Fruit fly (Drosophila melanogaster) whole organism, embryonic: ENCODE measurements around the gene shakB.

Experiments
- CG10431 ChIP-seq: fragments of 200-800 bp; sonication (Bioruptor generic); optimal IDR thresholded peaks from 3 replicates; lab custom pipeline; 2018; ENCODE audit warnings: missing biosample characterization, mild to moderate bottlenecking, missing genetic modification characterization
- CG12942 ChIP-seq: fragments of 200-800 bp; sonication (Bioruptor generic); optimal IDR thresholded peaks from 3 replicates; lab custom pipeline; 2016; ENCODE audit warnings: missing biosample characterization, missing genetic modification characterization
- CG31441 ChIP-seq: fragments of 200-800 bp; sonication (Bioruptor generic); IDR thresholded peaks from 2 replicates; pipeline ENCODE4 v1.3.6; 2022; ENCODE audit warnings: missing biosample characterization, missing genetic modification characterization
- CG6272 ChIP-seq: fragments of 200-800 bp; sonication (Bioruptor generic); IDR thresholded peaks from 2 replicates; pipeline ENCODE4 v1.3.6; 2022; ENCODE audit warnings: missing biosample characterization, missing genetic modification characterization
- CG8359 ChIP-seq: fragments of 200-800 bp; sonication (Bioruptor generic); optimal IDR thresholded peaks from 2 replicates; lab custom pipeline; 2017; ENCODE audit warnings: missing biosample characterization, mild to moderate bottlenecking, missing genetic modification characterization, borderline replicate concordance
- CG8478 ChIP-seq: fragments of >200 bp; optimal IDR thresholded peaks from 2 replicates; lab custom pipeline; 2018
- NfI ChIP-seq: fragments of 200-800 bp; sonication (Bioruptor generic); optimal IDR thresholded peaks from 3 replicates; lab custom pipeline; 2018; ENCODE audit warnings: missing biosample characterization, mild to moderate bottlenecking, missing genetic modification characterization, moderate library complexity
- Sox102F ChIP-seq: fragments of 200-800 bp; sonication (Bioruptor generic); optimal IDR thresholded peaks from 2 replicates; lab custom pipeline; 2018; ENCODE audit warnings: missing biosample characterization, mild to moderate bottlenecking, missing genetic modification characterization, moderate library complexity
- dpn ChIP-seq, 2 experiments: fragments of 200-800 bp; sonication (Bioruptor generic); optimal IDR thresholded peaks; 3 replicates each; lab custom pipeline; 2016; ENCODE audit warnings: missing biosample characterization in 2 of 2, missing genetic modification characterization in 2 of 2
- exex ChIP-seq: fragments of 200-800 bp; sonication (Bioruptor generic); optimal IDR thresholded peaks from 4 replicates; lab custom pipeline; 2018; ENCODE audit warnings: missing biosample characterization, mild to moderate bottlenecking, missing genetic modification characterization, moderate library complexity
- gfzf ChIP-seq: fragments of 200-800 bp; sonication (Bioruptor generic); optimal IDR thresholded peaks from 2 replicates; lab custom pipeline; 2016; ENCODE audit warnings: missing biosample characterization, mild to moderate bottlenecking, missing genetic modification characterization, moderate library complexity
- sens-2 ChIP-seq: fragments of 200-800 bp; sonication (Bioruptor generic); IDR thresholded peaks from 2 replicates; pipeline ENCODE4 v1.3.6; 2022; ENCODE audit warnings: missing biosample characterization, missing genetic modification characterization

dm6 chrX:20756447-20756846 is 170.4 kb downstream of the shakB start:
- TF ChIP-seq CG31441 (GFP tag; lab: Robert Waterston, UW) (0 out of 2 replicates have a peak, but pooled peaks have one; percentile 25), exex (tag; lab: Kevin White, UChicago) (no peak), CG8359 (no peak), CG12942 (GFP tag; lab: Kevin White, UChicago) (no peak), NfI (GFP tag; lab: Kevin White, UChicago) (no peak), gfzf (GFP tag; lab: Kevin White, UChicago) (no peak), CG10431 (GFP tag; lab: Kevin White, UChicago) (no peak), CG6272 (GFP tag; lab: Robert Waterston, UW) (no peak), CG8478 (no peak), Sox102F (GFP tag; lab: Kevin White, UChicago) (no peak), dpn (GFP tag; optimal IDR thresholded peaks at IDR 0.05; lab: Kevin White, UChicago) (no peak), sens-2 (GFP tag; lab: Robert Waterston, UW) (no peak)
